Worm (Caenorhabditis elegans) whole organism, L4/young adult: ENCODE results near the gene glb-27.

ENCODE experiments used
- W03F9.2 ChIP-seq: fragments of 150-350 bp; optimal IDR thresholded peaks from 2 replicates; lab custom pipeline; 2014; ENCODE audit warnings: missing biosample characterization, missing genetic modification characterization
- dao-5 ChIP-seq: sonication (generic microtip); optimal IDR thresholded peaks from 2 replicates; lab custom pipeline; 2016; ENCODE audit warnings: missing genotype, missing genetic modification characterization, moderate library complexity, missing compliant biosample characterization
- him-1 ChIP-seq: sonication (generic microtip); optimal IDR thresholded peaks from 2 replicates; lab custom pipeline; 2016; ENCODE audit warnings: missing genotype, missing genetic modification reagents, missing genetic modification characterization, missing compliant biosample characterization

DNA sequence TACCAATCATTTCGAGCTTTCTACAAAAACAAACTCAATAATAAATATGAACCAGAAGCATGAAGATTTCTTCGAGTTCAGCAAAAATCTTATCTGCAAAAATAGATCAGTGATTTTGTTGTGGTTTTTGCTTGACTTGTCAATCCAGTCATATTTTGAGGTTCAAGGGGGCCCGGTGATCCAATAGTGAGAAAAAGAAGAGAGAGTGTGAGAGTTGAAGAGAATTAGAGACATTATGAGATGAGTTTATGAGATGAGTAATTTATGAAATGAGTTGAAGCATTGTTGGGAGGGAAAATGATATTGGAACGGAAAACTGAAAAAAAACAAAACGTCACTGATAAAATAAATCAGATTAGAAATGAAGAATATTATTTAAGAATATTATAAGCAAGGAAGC, 47.1 kb downstream of the glb-27 start, which contains the start of gene T13H5.1:
- TF ChIP-seq him-1 (no peak), dao-5 (tag; lab: Kevin White, UChicago) (no peak), W03F9.2 (tag; lab: Kevin White, UChicago) (no peak)
